Worm (Caenorhabditis elegans): ENCODE results near the gene dsh-2.

ce11 chrII:5042381-5042930 is 38.5 kb downstream of the dsh-2 start:
- no peak for TF ChIP-seq ztf-6 (GFP tag; IDR thresholded peaks at IDR 0.05)
- no peak for TF ChIP-seq lin-26 (GFP tag; IDR thresholded peaks at IDR 0.05)
- no peak for TF ChIP-seq zim-3 (tag; optimal IDR thresholded peaks at IDR 0.05)
- no peak for TF ChIP-seq ama-1 (optimal IDR thresholded peaks at IDR 0.05)
- TF ChIP-seq ama-1 (GFP tag; optimal IDR thresholded peaks at IDR 0.05) = no peak
- TF ChIP-seq sptf-2 (GFP tag; optimal IDR thresholded peaks at IDR 0.05) = no peak
- TF ChIP-seq lir-1 (GFP tag; conservative IDR thresholded peaks at IDR 0.05) = no peak
- no peak for TF ChIP-seq nhr-90 (tag; optimal IDR thresholded peaks at IDR 0.05)
- TF ChIP-seq unc-62 (GFP tag; optimal IDR thresholded peaks at IDR 0.05) = no peak
- no peak for TF ChIP-seq pbrm-1 (GFP tag; IDR thresholded peaks at IDR 0.05)
- TF ChIP-seq cebp-1 (GFP tag; IDR thresholded peaks at IDR 0.05) = no peak
- TF ChIP-seq cebp-1 (tag; optimal IDR thresholded peaks at IDR 0.05) = no peak
- TF ChIP-seq attf-6 (GFP tag; IDR thresholded peaks at IDR 0.05) = no peak
